Fruit fly (Drosophila melanogaster) whole organism, embryonic: ENCODE data around the gene Dis3l2.
A peak's percentile ranks its signal among the peaks of the same experiment; 100 is the strongest.

Experiments used
- B-H1 ChIP-seq: fragments of 200-800 bp; sonication (Bioruptor generic); IDR thresholded peaks from 3 replicates; pipeline ENCODE4 v1.3.6; 2022; ENCODE audit warnings: missing biosample characterization, missing genetic modification characterization
- Bgb ChIP-seq: fragments of 200-800 bp; sonication (Bioruptor generic); IDR thresholded peaks from 2 replicates; pipeline ENCODE4 v1.3.6; 2022; ENCODE audit warnings: missing biosample characterization, missing genetic modification characterization; ENCODE audit not compliant: partially characterized antibody
- CG11560 ChIP-seq: fragments of 200-800 bp; sonication (Bioruptor generic); IDR thresholded peaks from 3 replicates; pipeline ENCODE4 v1.3.6; 2022; ENCODE audit warnings: missing biosample characterization, missing genetic modification characterization
- CG11696 ChIP-seq: fragments of 200-800 bp; sonication (Bioruptor generic); IDR thresholded peaks from 2 replicates; pipeline ENCODE4 v1.3.6; 2022; ENCODE audit warnings: missing biosample characterization, missing genetic modification characterization
- CG12299 ChIP-seq: fragments of 200-800 bp; sonication (Bioruptor generic); optimal IDR thresholded peaks from 2 replicates; lab custom pipeline; 2018; ENCODE audit warnings: missing biosample characterization, mild to moderate bottlenecking, missing genetic modification characterization
- CG14050 ChIP-seq: fragments of 200-800 bp; sonication (Bioruptor generic); IDR thresholded peaks from 3 replicates; pipeline ENCODE4 v1.3.6; 2022; ENCODE audit warnings: missing biosample characterization, missing genetic modification characterization
- CG15601 ChIP-seq: fragments of 200-800 bp; sonication (Bioruptor generic); optimal IDR thresholded peaks from 3 replicates; lab custom pipeline; 2019; ENCODE audit warnings: missing biosample characterization, mild to moderate bottlenecking, missing genetic modification characterization, moderate library complexity
- CG16813 ChIP-seq: fragments of 200-800 bp; sonication (Bioruptor generic); IDR thresholded peaks from 3 replicates; pipeline ENCODE4 v1.3.6; 2022; ENCODE audit warnings: missing biosample characterization, missing genetic modification characterization; ENCODE audit not compliant: partially characterized antibody
- CG3065 ChIP-seq: fragments of 200-800 bp; sonication (Bioruptor generic); optimal IDR thresholded peaks from 2 replicates; lab custom pipeline; 2016; ENCODE audit warnings: missing biosample characterization, missing genetic modification characterization
- CG31441 ChIP-seq: fragments of 200-800 bp; sonication (Bioruptor generic); IDR thresholded peaks from 2 replicates; pipeline ENCODE4 v1.3.6; 2022; ENCODE audit warnings: missing biosample characterization, missing genetic modification characterization
- CG33213 ChIP-seq: fragments of 200-800 bp; sonication (Bioruptor generic); optimal IDR thresholded peaks from 3 replicates; lab custom pipeline; 2016; ENCODE audit warnings: missing biosample characterization, missing genetic modification characterization
- CG4360 ChIP-seq: fragments of 200-800 bp; sonication (Bioruptor generic); IDR thresholded peaks from 2 replicates; pipeline ENCODE4 v1.3.6; 2022; ENCODE audit warnings: missing biosample characterization, missing genetic modification characterization
- CG6254 ChIP-seq: fragments of 200-800 bp; sonication (Bioruptor generic); optimal IDR thresholded peaks from 3 replicates; lab custom pipeline; 2017; ENCODE audit warnings: mild to moderate bottlenecking, missing biosample characterization, missing genetic modification reagents, missing genetic modification characterization
- CG7372 ChIP-seq: fragments of 200-800 bp; sonication (Bioruptor generic); IDR thresholded peaks from 2 replicates; pipeline ENCODE4 v1.3.6; 2022; ENCODE audit warnings: missing biosample characterization, missing genetic modification characterization
- CG8290 ChIP-seq, 3 experiments: fragments of 200-800 bp; sonication (Bioruptor generic); optimal IDR thresholded peaks; 2 replicates each; lab custom pipeline; 2016 to 2019; ENCODE audit warnings: missing biosample characterization in 3 of 3, missing genetic modification characterization in 3 of 3, mild to moderate bottlenecking in 2 of 3, moderate library complexity in 1 of 3
- Ets97D ChIP-seq: fragments of 200-800 bp; sonication (Bioruptor generic); optimal IDR thresholded peaks from 3 replicates; lab custom pipeline; 2016; ENCODE audit warnings: missing biosample characterization, missing genetic modification characterization
- Fer2 ChIP-seq: fragments of 200-800 bp; sonication (Bioruptor generic); optimal IDR thresholded peaks from 2 replicates; lab custom pipeline; 2018; ENCODE audit warnings: missing biosample characterization, mild to moderate bottlenecking, missing genetic modification characterization, moderate library complexity
- HHEX ChIP-seq: fragments of 200-800 bp; sonication (Bioruptor generic); optimal IDR thresholded peaks from 3 replicates; lab custom pipeline; 2017; ENCODE audit warnings: missing biosample characterization, mild to moderate bottlenecking, missing genetic modification characterization, missing genetic modification reagents
- HLHmδ ChIP-seq: fragments of 200-800 bp; sonication (Bioruptor generic); optimal IDR thresholded peaks from 2 replicates; lab custom pipeline; 2018; ENCODE audit warnings: missing biosample characterization, mild to moderate bottlenecking, missing genetic modification characterization, moderate library complexity
- Lhr ChIP-seq: fragments of 200-800 bp; sonication (Bioruptor generic); optimal IDR thresholded peaks from 3 replicates; lab custom pipeline; 2017; ENCODE audit warnings: mild to moderate bottlenecking, missing biosample characterization, missing genetic modification reagents, missing genetic modification characterization
- Meics ChIP-seq: fragments of 200-800 bp; sonication (Bioruptor generic); optimal IDR thresholded peaks from 2 replicates; lab custom pipeline; 2017; ENCODE audit warnings: missing biosample characterization, mild to moderate bottlenecking, missing genetic modification characterization
- NK7.1 ChIP-seq: fragments of 200-800 bp; sonication (Bioruptor generic); optimal IDR thresholded peaks from 3 replicates; lab custom pipeline; 2016; ENCODE audit warnings: missing biosample characterization, missing genetic modification characterization
- Oli ChIP-seq: fragments of 200-800 bp; sonication (Bioruptor generic); optimal IDR thresholded peaks from 2 replicates; lab custom pipeline; 2018; ENCODE audit warnings: missing biosample characterization, mild to moderate bottlenecking, missing genetic modification characterization, moderate library complexity
- Opbp ChIP-seq: fragments of 200-800 bp; sonication (Bioruptor generic); IDR thresholded peaks from 3 replicates; pipeline ENCODE4 v1.3.6; 2022; ENCODE audit warnings: missing biosample characterization, missing genetic modification characterization; ENCODE audit not compliant: partially characterized antibody
- Poxn ChIP-seq: fragments of 200-800 bp; sonication (Bioruptor generic); IDR thresholded peaks from 2 replicates; pipeline ENCODE4 v1.3.6; 2022; ENCODE audit warnings: missing biosample characterization, missing genetic modification characterization
- Sin3A ChIP-seq: fragments of >200 bp; optimal IDR thresholded peaks from 2 replicates; lab custom pipeline; 2018
- ap ChIP-seq: fragments of 200-800 bp; sonication (Bioruptor generic); IDR thresholded peaks from 2 replicates; pipeline ENCODE4 v1.3.6; 2022; ENCODE audit warnings: missing biosample characterization, missing genetic modification characterization
- ara ChIP-seq: fragments of 200-800 bp; sonication (Bioruptor generic); IDR thresholded peaks from 2 replicates; pipeline ENCODE4 v1.3.6; 2022; ENCODE audit warnings: missing biosample characterization, missing genetic modification characterization
- caup ChIP-seq: fragments of 200-800 bp; sonication (Bioruptor generic); optimal IDR thresholded peaks from 3 replicates; lab custom pipeline; 2017; ENCODE audit warnings: missing biosample characterization, mild to moderate bottlenecking, missing genetic modification characterization, moderate library complexity; ENCODE audit not compliant: severe bottlenecking
- croc ChIP-seq: fragments of 200-800 bp; sonication (Bioruptor generic); conservative IDR thresholded peaks from 3 replicates; pipeline ENCODE4 v1.3.6; 2022; ENCODE audit warnings: missing biosample characterization, missing genetic modification characterization
- dan ChIP-seq: fragments of 200-800 bp; sonication (Bioruptor generic); IDR thresholded peaks from 2 replicates; pipeline ENCODE4 v1.3.6; 2022; ENCODE audit warnings: missing biosample characterization, missing genetic modification characterization
- ems ChIP-seq: fragments of 200-800 bp; sonication (Bioruptor generic); optimal IDR thresholded peaks from 3 replicates; lab custom pipeline; 2016; ENCODE audit warnings: missing biosample characterization, missing genetic modification characterization
- fd96Cb ChIP-seq: fragments of 200-800 bp; sonication (Bioruptor generic); optimal IDR thresholded peaks from 2 replicates; lab custom pipeline; 2018; ENCODE audit warnings: missing biosample characterization, mild to moderate bottlenecking, missing genetic modification characterization, moderate library complexity
- fu2 ChIP-seq: fragments of 200-800 bp; sonication (Bioruptor generic); optimal IDR thresholded peaks from 2 replicates; lab custom pipeline; 2016; ENCODE audit warnings: missing biosample characterization, missing genetic modification characterization
- hb ChIP-seq: fragments of 200-800 bp; sonication (Bioruptor generic); IDR thresholded peaks from 3 replicates; pipeline ENCODE4 v1.3.6; 2022; ENCODE audit warnings: missing biosample characterization, missing genetic modification characterization; ENCODE audit not compliant: partially characterized antibody
- hbn ChIP-seq: fragments of 200-800 bp; sonication (Bioruptor generic); IDR thresholded peaks from 2 replicates; pipeline ENCODE4 v1.3.6; 2022; ENCODE audit warnings: missing biosample characterization, missing genetic modification characterization; ENCODE audit not compliant: partially characterized antibody
- inv ChIP-seq: fragments of 200-800 bp; sonication (Bioruptor generic); IDR thresholded peaks from 2 replicates; pipeline ENCODE4 v1.3.6; 2022; ENCODE audit warnings: missing biosample characterization, missing genetic modification characterization; ENCODE audit not compliant: partially characterized antibody
- jigr1 ChIP-seq: fragments of 200-800 bp; sonication (Bioruptor generic); IDR thresholded peaks from 3 replicates; pipeline ENCODE4 v1.3.6; 2022; ENCODE audit warnings: missing biosample characterization, missing genetic modification characterization
- jing ChIP-seq: fragments of 200-800 bp; sonication (Bioruptor generic); optimal IDR thresholded peaks from 2 replicates; lab custom pipeline; 2018; ENCODE audit warnings: missing biosample characterization, mild to moderate bottlenecking, missing genetic modification characterization
- kay ChIP-seq: fragments of 200-800 bp; sonication (Bioruptor generic); optimal IDR thresholded peaks from 2 replicates; lab custom pipeline; 2016; ENCODE audit warnings: missing biosample characterization, missing genetic modification characterization
- lilli ChIP-seq: fragments of 200-800 bp; sonication (Bioruptor generic); optimal IDR thresholded peaks from 3 replicates; lab custom pipeline; 2016; ENCODE audit warnings: missing biosample characterization, missing genetic modification characterization
- lmd ChIP-seq: fragments of 200-800 bp; sonication (Bioruptor generic); IDR thresholded peaks from 2 replicates; pipeline ENCODE4 v1.3.6; 2022; ENCODE audit warnings: missing biosample characterization, missing genetic modification characterization
- mld ChIP-seq: fragments of 200-800 bp; sonication (Bioruptor generic); IDR thresholded peaks from 3 replicates; pipeline ENCODE4 v1.3.6; 2022; ENCODE audit warnings: missing biosample characterization, missing genetic modification characterization; ENCODE audit not compliant: partially characterized antibody
- oc ChIP-seq: fragments of 200-800 bp; sonication (Bioruptor generic); optimal IDR thresholded peaks from 2 replicates; lab custom pipeline; 2018; ENCODE audit warnings: missing biosample characterization, mild to moderate bottlenecking, missing genetic modification characterization, moderate library complexity
- pb ChIP-seq: fragments of 200-800 bp; sonication (Bioruptor generic); optimal IDR thresholded peaks from 3 replicates; lab custom pipeline; 2016; ENCODE audit warnings: missing biosample characterization, missing genetic modification characterization
- ranshi ChIP-seq: fragments of 200-800 bp; sonication (Bioruptor generic); IDR thresholded peaks from 2 replicates; pipeline ENCODE4 v1.3.6; 2022; ENCODE audit warnings: missing biosample characterization, missing genetic modification characterization
- schlank ChIP-seq: fragments of 200-800 bp; sonication (Bioruptor generic); optimal IDR thresholded peaks from 2 replicates; lab custom pipeline; 2018; ENCODE audit warnings: missing biosample characterization, mild to moderate bottlenecking, missing genetic modification characterization
- shn ChIP-seq: fragments of 200-800 bp; sonication (Bioruptor generic); optimal IDR thresholded peaks from 3 replicates; lab custom pipeline; 2016; ENCODE audit warnings: missing biosample characterization, missing genetic modification characterization
- sob ChIP-seq: fragments of 200-800 bp; sonication (Bioruptor generic); IDR thresholded peaks from 2 replicates; pipeline ENCODE4 v1.3.6; 2022; ENCODE audit warnings: missing biosample characterization, missing genetic modification characterization
- zfh2 ChIP-seq: fragments of 200-800 bp; sonication (Bioruptor generic); optimal IDR thresholded peaks from 2 replicates; lab custom pipeline; 2016; ENCODE audit warnings: missing biosample characterization, missing genetic modification characterization

Dis3l2 gene

DNA sequence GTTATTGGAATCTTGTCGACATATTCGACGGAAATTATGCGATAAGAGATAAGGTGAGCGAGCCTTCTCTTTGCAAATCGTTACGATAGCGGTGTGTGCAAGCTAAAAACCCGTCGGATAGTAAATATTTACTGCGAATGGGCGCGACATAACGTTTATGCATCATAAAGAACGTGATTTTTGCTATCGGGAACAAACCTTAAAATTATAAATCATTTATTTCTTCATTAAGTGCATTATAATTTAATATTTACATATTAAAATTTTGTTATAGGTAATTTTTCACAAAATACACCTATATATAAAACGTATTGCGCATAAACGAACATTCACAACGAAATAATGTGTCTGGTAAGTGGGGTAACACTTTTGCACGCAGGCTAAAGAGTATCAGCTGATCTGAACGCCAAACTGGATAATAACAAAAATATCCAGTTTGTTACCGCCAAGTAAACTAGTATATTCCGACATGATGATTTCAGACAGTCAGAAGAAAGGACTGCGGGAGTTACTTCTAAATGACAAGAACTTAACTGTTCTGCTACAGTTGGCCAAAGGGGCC lies 6.7 kb upstream of the Dis3l2 start, which contains the start of the genes Gk1 and CG13876 (continued):
- TF ChIP-seq ranshi = peak; percentile 94
- TF ChIP-seq Meics (GFP tag; lab: Kevin White, UChicago) = peak; percentile 97
- TF ChIP-seq Ets97D = peak; percentile 25
- peak; percentile 95 for TF ChIP-seq caup (GFP tag; lab: Kevin White, UChicago)
- peak; percentile 72 for TF ChIP-seq CG4360 (GFP tag; lab: Robert Waterston, UW)
- TF ChIP-seq HHEX (GFP tag; lab: Kevin White, UChicago) = peak; percentile 94
- TF ChIP-seq CG11560 (tag; lab: Robert Waterston, UW) = peak; percentile 60; the same call in 1 of the 3 replicates
- TF ChIP-seq CG16813 (GFP tag; lab: Robert Waterston, UW) = no peak
- TF ChIP-seq CG3065 (GFP tag; lab: Kevin White, UChicago) = peak; percentile 74
- no peak for TF ChIP-seq Lhr (GFP tag; lab: Kevin White, UChicago)
- peak; percentile 88 for TF ChIP-seq CG11696
- TF ChIP-seq CG8290 (GFP tag; optimal IDR thresholded peaks at IDR 0.05; lab: Kevin White, UChicago) = peak; percentile 74
- peak in 1 of 2 experiments; percentile 75 for TF ChIP-seq CG8290 (tag; optimal IDR thresholded peaks at IDR 0.05; lab: Kevin White, UChicago)
- peak; percentile 86 for TF ChIP-seq lilli
- TF ChIP-seq Poxn = peak; percentile 64; the same call in 1 of the 2 replicates
- peak; percentile 87 for TF ChIP-seq B-H1 (GFP tag; lab: Robert Waterston, UW)
- TF ChIP-seq lmd = peak; percentile 89
- peak; percentile 93 for TF ChIP-seq Oli (tag; lab: Kevin White, UChicago)
- TF ChIP-seq fu2 (GFP tag; lab: Kevin White, UChicago) = peak; percentile 57
- peak; percentile 90 for TF ChIP-seq schlank (tag; lab: Kevin White, UChicago)
- TF ChIP-seq hbn (GFP tag; lab: Robert Waterston, UW) = no peak
- TF ChIP-seq CG15601 = no peak
- no peak for TF ChIP-seq NK7.1 (GFP tag; lab: Kevin White, UChicago)
- peak; percentile 80 for TF ChIP-seq croc
- TF ChIP-seq hb (GFP tag; lab: Robert Waterston, UW) = no peak
- no peak for TF ChIP-seq Opbp
- TF ChIP-seq ap = peak; percentile 89
- TF ChIP-seq oc (tag; lab: Kevin White, UChicago) = peak; percentile 95
- TF ChIP-seq zfh2 (GFP tag; lab: Kevin White, UChicago) = peak; percentile 63
- TF ChIP-seq fd96Cb (tag; lab: Kevin White, UChicago) = peak; percentile 92
- TF ChIP-seq CG7372 (GFP tag; lab: Robert Waterston, UW) = peak; percentile 93
- TF ChIP-seq CG12299 (tag; lab: Kevin White, UChicago) = peak; percentile 98
- no peak for TF ChIP-seq pb (GFP tag; lab: Kevin White, UChicago)
- no peak for TF ChIP-seq Bgb (GFP tag; lab: Robert Waterston, UW)
- peak; percentile 86 for TF ChIP-seq kay (GFP tag; lab: Kevin White, UChicago)
- peak; percentile 95 for TF ChIP-seq sob (GFP tag; lab: Robert Waterston, UW)
- peak; percentile 88 for TF ChIP-seq CG6254
- no peak for TF ChIP-seq shn (GFP tag; lab: Kevin White, UChicago)
- TF ChIP-seq CG14050 = peak; percentile 95
- TF ChIP-seq CG33213 (GFP tag; lab: Kevin White, UChicago) = peak; percentile 9
- peak; percentile 72 for TF ChIP-seq ems (GFP tag; lab: Kevin White, UChicago)
- peak; percentile 64; the same call in 2 of the 3 replicates for TF ChIP-seq jigr1
- TF ChIP-seq ara = peak; percentile 94
- no peak for TF ChIP-seq mld
- no peak for TF ChIP-seq Sin3A
- TF ChIP-seq inv (GFP tag; lab: Robert Waterston, UW) = no peak
- TF ChIP-seq Fer2 (tag; lab: Kevin White, UChicago) = peak; percentile 95
- TF ChIP-seq jing (GFP tag; lab: Kevin White, UChicago) = no peak
- no peak; the same call in 1 of the 2 replicates for TF ChIP-seq CG31441
- no peak for TF ChIP-seq dan (GFP tag; lab: Robert Waterston, UW)
- TF ChIP-seq HLHmδ (GFP tag; lab: Kevin White, UChicago) = no peak
